Fruit fly (Drosophila melanogaster): ENCODE measurements around the gene lark.

dm6 chr3L:7334990-7335389 lies 4.1 kb upstream of the lark start, which contains the start of the genes wrm1 and wrm2:
- TF ChIP-seq CG8301 (tag; optimal IDR thresholded peaks at IDR 0.05), result no peak
- no peak for TF ChIP-seq Pif1B (GFP tag; optimal IDR thresholded peaks at IDR 0.05)
- no peak for TF ChIP-seq fd96Ca (GFP tag; IDR thresholded peaks at IDR 0.05)
- no peak for TF ChIP-seq CG13204 (GFP tag; optimal IDR thresholded peaks at IDR 0.05)
- no peak for TF ChIP-seq CG9948 (tag; optimal IDR thresholded peaks at IDR 0.05)
- TF ChIP-seq Snoo (tag; optimal IDR thresholded peaks at IDR 0.05), result no peak
- TF ChIP-seq Pif1A (GFP tag; optimal IDR thresholded peaks at IDR 0.05), result no peak
- no peak for TF ChIP-seq EcR (GFP tag; optimal IDR thresholded peaks at IDR 0.05)
- TF ChIP-seq CG4496 (GFP tag; IDR thresholded peaks at IDR 0.05), result 0 out of 3 replicates have a peak, but pooled peaks have one; percentile 16
- no peak for TF ChIP-seq CG12605 (GFP tag; IDR thresholded peaks at IDR 0.05)
- TF ChIP-seq CG14655 (GFP tag; optimal IDR thresholded peaks at IDR 0.05), result no peak
- TF ChIP-seq rn (GFP tag; IDR thresholded peaks at IDR 0.05), result no peak
- TF ChIP-seq CG34367 (tag; optimal IDR thresholded peaks at IDR 0.05), result no peak
